Worm (Caenorhabditis elegans) whole organism, L2 larva: Measurements from ENCODE around the gene amt-4.

Source experiments
- C34F6.9 ChIP-seq: fragments of 150-350 bp; optimal IDR thresholded peaks from 2 replicates; lab custom pipeline; 2014; ENCODE audit warnings: missing biosample characterization, missing genetic modification characterization
- F13H6.1 ChIP-seq: sonication (generic microtip); optimal IDR thresholded peaks from 2 replicates; lab custom pipeline; 2016; ENCODE audit warnings: missing genetic modification characterization, missing compliant biosample characterization
- Y55F3AM.14 ChIP-seq: fragments of 200-800 bp; sonication (Bioruptor generic); optimal IDR thresholded peaks from 2 replicates; lab custom pipeline; 2018; ENCODE audit warnings: mild to moderate bottlenecking, missing genetic modification characterization, missing compliant biosample characterization
- ZK546.5 ChIP-seq: sonication (generic microtip); optimal IDR thresholded peaks from 2 replicates; lab custom pipeline; 2017; ENCODE audit warnings: missing biosample characterization, missing genetic modification characterization
- alr-1 ChIP-seq: fragments of 150-350 bp; optimal IDR thresholded peaks from 2 replicates; lab custom pipeline; 2014; ENCODE audit warnings: missing biosample characterization, missing genetic modification characterization
- aly-2 ChIP-seq: fragments of 150-350 bp; optimal IDR thresholded peaks from 2 replicates; lab custom pipeline; 2014; ENCODE audit warnings: missing biosample characterization, missing genetic modification characterization
- ama-1 ChIP-seq: fragments of 150-350 bp; optimal IDR thresholded peaks from 2 replicates; lab custom pipeline; 2018; ENCODE audit warnings: inconsistent platforms
- blmp-1 ChIP-seq: sonication (generic microtip); optimal IDR thresholded peaks from 2 replicates; lab custom pipeline; 2017; ENCODE audit warnings: missing genetic modification characterization, mild to moderate bottlenecking, missing compliant biosample characterization, antibody characterized with exemption, moderate library complexity; ENCODE audit not compliant: insufficient read depth
- ceh-16 ChIP-seq: fragments of 150-350 bp; optimal IDR thresholded peaks from 2 replicates; lab custom pipeline; 2014; ENCODE audit warnings: missing biosample characterization, missing genetic modification characterization
- crh-2 ChIP-seq: sonication (generic microtip); optimal IDR thresholded peaks from 2 replicates; lab custom pipeline; 2017; ENCODE audit warnings: missing biosample characterization, missing genetic modification characterization
- dmd-4 ChIP-seq: sonication (generic microtip); optimal IDR thresholded peaks from 2 replicates; lab custom pipeline; 2017; ENCODE audit warnings: missing biosample characterization, missing genetic modification characterization
- egl-27 ChIP-seq: sonication (generic microtip); optimal IDR thresholded peaks from 3 replicates; lab custom pipeline; 2017; ENCODE audit warnings: missing biosample characterization, missing genetic modification reagents, missing genetic modification characterization
- elt-1 ChIP-seq: fragments of 150-350 bp; optimal IDR thresholded peaks from 2 replicates; lab custom pipeline; 2014; ENCODE audit warnings: missing biosample characterization, missing genetic modification characterization
- elt-3 ChIP-seq: sonication (generic microtip); optimal IDR thresholded peaks from 2 replicates; lab custom pipeline; 2017; ENCODE audit warnings: missing biosample characterization, missing genetic modification characterization
- fos-1 ChIP-seq: fragments of 150-350 bp; optimal IDR thresholded peaks from 2 replicates; lab custom pipeline; 2014; ENCODE audit warnings: missing biosample characterization, missing genetic modification characterization
- gmeb-1 ChIP-seq: fragments of 150-350 bp; optimal IDR thresholded peaks from 2 replicates; lab custom pipeline; 2014; ENCODE audit warnings: missing biosample characterization, missing genetic modification characterization
- lin-13 ChIP-seq: fragments of 150-350 bp; optimal IDR thresholded peaks from 2 replicates; lab custom pipeline; 2014; ENCODE audit warnings: missing biosample characterization, missing genetic modification reagents, missing genetic modification characterization
- lin-39 ChIP-seq: fragments of 150-350 bp; optimal IDR thresholded peaks from 2 replicates; lab custom pipeline; 2014; ENCODE audit warnings: missing biosample characterization, missing genetic modification reagents, missing genetic modification characterization
- lsy-2 ChIP-seq, 2 experiments: fragments of 150-350 bp in 1 of 2; sonication (generic microtip) in 1 of 2; optimal IDR thresholded peaks; 2 replicates each; lab custom pipeline; 2014 to 2017; ENCODE audit warnings: missing biosample characterization in 2 of 2, missing genetic modification characterization in 2 of 2
- mab-5 ChIP-seq: fragments of 150-350 bp; optimal IDR thresholded peaks from 2 replicates; lab custom pipeline; 2014; ENCODE audit warnings: missing biosample characterization, missing genetic modification characterization
- mbf-1 ChIP-seq: sonication (generic microtip); optimal IDR thresholded peaks from 2 replicates; lab custom pipeline; 2017; ENCODE audit warnings: missing biosample characterization, missing genetic modification characterization
- mdl-1 ChIP-seq, 2 experiments: fragments of 150-350 bp in 1 of 2; sonication (generic microtip) in 1 of 2; optimal IDR thresholded peaks; 2 replicates each; lab custom pipeline; 2017; ENCODE audit warnings: missing biosample characterization in 2 of 2, missing genetic modification characterization in 2 of 2
- nhr-10 ChIP-seq: sonication (generic microtip); optimal IDR thresholded peaks from 2 replicates; lab custom pipeline; 2017; ENCODE audit warnings: missing biosample characterization, missing genetic modification characterization
- nhr-11 ChIP-seq: fragments of 150-350 bp; optimal IDR thresholded peaks from 2 replicates; lab custom pipeline; 2014; ENCODE audit warnings: missing biosample characterization, missing genetic modification characterization
- nhr-12 ChIP-seq: fragments of 150-350 bp; optimal IDR thresholded peaks from 2 replicates; lab custom pipeline; 2014; ENCODE audit warnings: missing biosample characterization, missing genetic modification characterization
- nhr-129 ChIP-seq: fragments of 150-350 bp; optimal IDR thresholded peaks from 2 replicates; lab custom pipeline; 2014; ENCODE audit warnings: missing biosample characterization, missing genetic modification characterization
- nhr-21 ChIP-seq: fragments of 150-350 bp; optimal IDR thresholded peaks from 2 replicates; lab custom pipeline; 2014; ENCODE audit warnings: missing biosample characterization, missing genetic modification characterization
- nhr-23 ChIP-seq: fragments of 150-350 bp; optimal IDR thresholded peaks from 2 replicates; lab custom pipeline; 2014; ENCODE audit warnings: missing biosample characterization, missing genetic modification reagents, missing genetic modification characterization
- nhr-25 ChIP-seq: fragments of 150-350 bp; sonication (generic microtip); optimal IDR thresholded peaks from 3 replicates; lab custom pipeline; 2014; ENCODE audit warnings: missing biosample characterization, missing genetic modification characterization
- nhr-6 ChIP-seq: fragments of 150-350 bp; optimal IDR thresholded peaks from 2 replicates; lab custom pipeline; 2014; ENCODE audit warnings: missing biosample characterization, missing genetic modification characterization
- peb-1 ChIP-seq: fragments of 150-350 bp; optimal IDR thresholded peaks from 2 replicates; lab custom pipeline; 2014; ENCODE audit warnings: missing biosample characterization, missing genetic modification characterization
- sem-4 ChIP-seq: fragments of 150-350 bp; optimal IDR thresholded peaks from 2 replicates; lab custom pipeline; 2014; ENCODE audit warnings: missing biosample characterization, missing genetic modification reagents, missing genetic modification characterization
- sma-3 ChIP-seq: sonication (generic microtip); optimal IDR thresholded peaks from 2 replicates; lab custom pipeline; 2016; ENCODE audit warnings: missing genetic modification reagents, missing genetic modification characterization, missing compliant biosample characterization
- sma-9 ChIP-seq, 2 experiments: fragments of 150-350 bp in 1 of 2; sonication (generic microtip) in 1 of 2; optimal IDR thresholded peaks; 2 replicates each; lab custom pipeline; 2014 to 2016; ENCODE audit warnings: missing genetic modification characterization in 2 of 2, mild to moderate bottlenecking in 1 of 2, missing biosample characterization in 1 of 2, missing compliant biosample characterization in 1 of 2, missing genetic modification reagents in 1 of 2, moderate library complexity in 1 of 2
- snpc-4 ChIP-seq: fragments of 150-350 bp; optimal IDR thresholded peaks from 2 replicates; lab custom pipeline; 2014; ENCODE audit warnings: missing biosample characterization, missing genetic modification characterization
- unc-39 ChIP-seq: fragments of 150-350 bp; optimal IDR thresholded peaks from 2 replicates; lab custom pipeline; 2014; ENCODE audit warnings: missing biosample characterization, missing genetic modification characterization
- unc-55 ChIP-seq: fragments of 150-350 bp; sonication (generic microtip); optimal IDR thresholded peaks from 3 replicates; lab custom pipeline; 2014; ENCODE audit warnings: missing biosample characterization, missing genetic modification reagents, missing genetic modification characterization
- unc-62 ChIP-seq: fragments of 150-350 bp; optimal IDR thresholded peaks from 2 replicates; lab custom pipeline; 2014; ENCODE audit warnings: missing biosample characterization, missing genetic modification reagents, missing genetic modification characterization
- zag-1 ChIP-seq: fragments of 150-350 bp; optimal IDR thresholded peaks from 2 replicates; lab custom pipeline; 2014; ENCODE audit warnings: missing biosample characterization, missing genetic modification characterization
- ztf-1 ChIP-seq: fragments of 200-800 bp; sonication (Bioruptor generic); conservative IDR thresholded peaks from 2 replicates; pipeline ENCODE4 v1.3.6; 2022; ENCODE audit warnings: missing genetic modification characterization, missing compliant biosample characterization
- ztf-11 ChIP-seq: sonication (generic microtip); optimal IDR thresholded peaks from 2 replicates; lab custom pipeline; 2017; ENCODE audit warnings: missing biosample characterization, missing genetic modification characterization

amt-4 gene

DNA sequence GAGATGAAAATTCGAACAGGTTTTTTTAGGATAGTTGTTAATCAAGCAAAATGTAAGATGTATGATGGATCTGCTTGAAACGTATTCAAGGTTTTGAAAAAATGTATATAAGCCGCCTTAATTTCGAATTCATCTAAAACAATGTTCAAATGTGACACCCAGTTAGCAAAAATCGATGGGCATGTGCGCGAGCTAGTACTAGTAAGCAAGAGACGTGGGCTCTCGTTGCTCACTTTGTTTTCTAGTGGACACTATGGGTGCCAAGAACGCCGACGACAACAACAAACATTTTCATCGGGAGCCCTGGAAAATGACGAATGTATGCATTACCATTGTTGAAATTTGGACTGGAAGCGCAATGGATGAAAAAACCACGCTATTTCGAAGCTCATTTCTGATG is 43.9 kb upstream of the amt-4 start:
- TF ChIP-seq lin-13 (GFP tag; lab: Kevin White, UChicago) = no peak
- TF ChIP-seq unc-55 (GFP tag; lab: Kevin White, UChicago) = peak; percentile 27
- TF ChIP-seq ztf-11 (tag; lab: Kevin White, UChicago) = no peak
- no peak for TF ChIP-seq F13H6.1 (tag; lab: Kevin White, UChicago)
- TF ChIP-seq mab-5 (tag; lab: Kevin White, UChicago) = no peak
- no peak for TF ChIP-seq egl-27
- no peak for TF ChIP-seq nhr-25 (tag; lab: Kevin White, UChicago)

DNA sequence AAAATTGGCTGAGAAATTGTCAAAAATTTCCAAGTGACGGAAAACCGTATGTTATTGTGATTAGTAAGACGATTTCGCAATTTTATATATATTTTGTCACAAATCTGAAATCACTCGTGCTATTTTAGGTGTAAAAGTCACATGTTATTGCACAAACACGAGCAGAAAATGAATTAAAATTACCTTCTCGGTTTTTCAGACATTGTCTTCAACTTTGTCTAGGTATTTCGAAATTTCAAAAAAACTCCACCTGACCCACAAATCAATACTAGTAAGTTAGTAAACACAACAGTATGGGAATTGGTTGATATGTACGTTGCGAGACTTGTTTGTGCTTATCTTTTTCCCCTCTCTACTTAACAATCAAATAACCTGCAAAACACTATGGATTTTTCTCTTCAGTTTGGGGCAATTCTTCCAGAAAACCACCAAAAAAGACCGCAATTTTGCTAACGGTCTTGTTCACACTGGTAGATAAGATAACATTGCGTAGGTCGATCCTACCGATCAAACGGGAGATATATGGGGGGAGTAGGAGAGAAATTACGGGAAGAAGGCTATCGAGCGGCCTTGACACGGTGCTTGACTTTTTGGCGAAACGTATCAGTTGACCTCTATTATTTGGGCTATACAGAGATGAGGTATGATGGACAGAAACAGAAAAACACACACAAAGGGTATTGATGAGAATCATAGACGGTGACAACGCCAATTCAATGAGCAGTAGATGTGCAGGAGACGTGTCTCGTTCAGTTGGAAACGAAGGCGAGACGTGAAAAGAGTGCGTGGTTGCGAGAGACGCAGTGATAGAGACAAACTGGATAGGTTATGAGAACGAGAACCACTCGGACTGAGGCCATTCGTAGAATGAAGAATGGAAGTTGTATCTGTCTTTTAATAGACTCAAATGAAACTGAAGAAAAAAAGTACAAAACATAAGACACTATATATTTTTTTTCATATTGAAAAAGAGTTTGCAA is 43.0 kb upstream of the amt-4 start, which contains the start of gene C07A12.7:
C07A12.7 (minus strand) TSS at position 308 of the 980 bp plus-strand sequence.
- TF ChIP-seq dmd-4 (no peak), sem-4 (tag; lab: Kevin White, UChicago) (no peak), sma-3 (GFP tag; lab: Kevin White, UChicago) (peak; percentile 19), lsy-2 (tag; optimal IDR thresholded peaks at IDR 0.05; lab: Kevin White, UChicago) (peak in 1 of 2 experiments; percentile 9), nhr-21 (tag; lab: Kevin White, UChicago) (peak; percentile 48), sma-9 (GFP tag; optimal IDR thresholded peaks at IDR 0.05; lab: Kevin White, UChicago) (peak; percentile 28), sma-9 (tag; optimal IDR thresholded peaks at IDR 0.05; lab: Kevin White, UChicago) (no peak), nhr-25 (tag; lab: Kevin White, UChicago) (peak; percentile 27), peb-1 (tag; lab: Kevin White, UChicago) (no peak), Y55F3AM.14 (GFP tag; lab: Kevin White, UChicago) (no peak), nhr-10 (tag; lab: Kevin White, UChicago) (no peak), elt-1 (tag; lab: Kevin White, UChicago) (peak; percentile 52), nhr-23 (tag; lab: Kevin White, UChicago) (peak; percentile 76), ceh-16 (tag; lab: Kevin White, UChicago) (peak; percentile 28), unc-55 (GFP tag; lab: Kevin White, UChicago) (peak; percentile 40), nhr-129 (tag; lab: Kevin White, UChicago) (peak; percentile 49), C34F6.9 (peak; percentile 10)

DNA sequence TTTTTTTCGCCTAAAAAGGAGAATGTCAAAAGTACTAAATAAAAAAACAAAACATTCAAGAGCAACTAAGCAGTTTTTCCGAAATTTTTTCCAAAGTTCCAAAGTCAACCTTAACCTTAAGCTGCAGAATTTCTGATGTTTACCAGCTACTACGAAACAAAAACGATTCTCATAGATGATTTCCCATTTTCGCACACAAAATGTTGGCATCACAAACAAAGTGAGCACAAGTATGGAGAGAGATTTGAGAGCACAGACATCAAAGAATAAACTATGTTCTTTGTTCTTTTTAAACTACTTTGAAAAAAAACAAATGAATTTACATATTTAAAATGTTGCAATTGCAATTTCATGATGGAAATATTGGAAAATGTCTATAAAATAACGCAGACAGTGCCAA is 41.8 kb upstream of the amt-4 start:
- TF ChIP-seq gmeb-1 (tag; lab: Kevin White, UChicago) = no peak
- no peak for TF ChIP-seq nhr-6 (tag; lab: Kevin White, UChicago)
- TF ChIP-seq dmd-4 = no peak
- TF ChIP-seq crh-2 = no peak

DNA sequence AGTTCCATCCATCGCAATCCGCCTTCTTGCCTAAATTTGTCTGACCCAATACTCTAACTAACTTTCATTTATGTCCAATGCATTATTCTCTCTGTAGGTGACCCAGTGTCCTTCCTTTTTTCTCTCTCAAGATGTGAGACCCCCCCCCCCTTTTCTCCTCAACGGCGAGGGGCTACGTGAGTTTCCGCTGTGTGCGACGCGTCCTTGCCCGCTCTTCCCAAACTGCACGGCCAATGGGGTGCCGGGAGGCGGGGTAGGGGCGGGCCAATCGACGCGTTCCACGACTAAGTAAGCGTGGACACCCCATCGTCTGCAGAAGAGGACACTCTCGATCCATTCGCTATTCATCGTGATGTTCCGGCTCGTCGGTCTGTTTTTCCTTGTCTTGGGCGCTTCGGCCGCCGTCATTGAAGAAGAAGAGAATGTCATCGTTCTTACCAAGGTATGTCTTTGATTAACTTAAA is 41.2 kb upstream of the amt-4 start, which contains the start of gene pdi-2:
pdi-2 (plus strand) TSS at position 269 of the 464 bp plus-strand sequence.
- TF ChIP-seq nhr-21 (tag; lab: Kevin White, UChicago) = peak; percentile 80
- peak; percentile 68 for TF ChIP-seq gmeb-1 (tag; lab: Kevin White, UChicago)
- TF ChIP-seq nhr-129 (tag; lab: Kevin White, UChicago) = peak; percentile 68
- no peak for TF ChIP-seq ztf-1 (GFP tag; lab: Robert Waterston, UW)
- TF ChIP-seq mdl-1 (tag; optimal IDR thresholded peaks at IDR 0.05; lab: Kevin White, UChicago) = peak in 1 of 2 experiments; percentile 52
- peak; percentile 54 for TF ChIP-seq unc-55 (GFP tag; lab: Kevin White, UChicago)
- peak; percentile 94 for TF ChIP-seq crh-2
- no peak for TF ChIP-seq unc-62 (GFP tag; lab: Kevin White, UChicago)
- TF ChIP-seq ztf-11 (tag; lab: Kevin White, UChicago) = no peak
- TF ChIP-seq elt-3 (tag; lab: Kevin White, UChicago) = no peak
- no peak for TF ChIP-seq nhr-10 (tag; lab: Kevin White, UChicago)
- TF ChIP-seq ZK546.5 (tag; lab: Kevin White, UChicago) = peak; percentile 8
- peak; percentile 72 to 91 for TF ChIP-seq lsy-2 (tag; optimal IDR thresholded peaks at IDR 0.05; lab: Kevin White, UChicago)
- peak; percentile 41 for TF ChIP-seq mab-5 (tag; lab: Kevin White, UChicago)
- no peak for TF ChIP-seq snpc-4 (tag; lab: Kevin White, UChicago)
- peak; percentile 50 for TF ChIP-seq sem-4 (tag; lab: Kevin White, UChicago)
- TF ChIP-seq zag-1 (tag; lab: Kevin White, UChicago) = no peak
- no peak for TF ChIP-seq nhr-23 (tag; lab: Kevin White, UChicago)
- no peak for TF ChIP-seq dmd-4
- TF ChIP-seq ama-1 = peak; percentile 85
- peak; percentile 75 for TF ChIP-seq blmp-1 (tag; lab: Kevin White, UChicago)
- no peak for TF ChIP-seq lin-39
- peak; percentile 53 for TF ChIP-seq fos-1 (tag; lab: Kevin White, UChicago)
- no peak for TF ChIP-seq peb-1 (tag; lab: Kevin White, UChicago)
- peak; percentile 33 for TF ChIP-seq sma-9 (GFP tag; optimal IDR thresholded peaks at IDR 0.05; lab: Kevin White, UChicago)
- no peak for TF ChIP-seq sma-9 (tag; optimal IDR thresholded peaks at IDR 0.05; lab: Kevin White, UChicago)
- no peak for TF ChIP-seq nhr-11 (tag; lab: Kevin White, UChicago)
- TF ChIP-seq egl-27 = peak; percentile 71
- peak; percentile 89 for TF ChIP-seq ceh-16 (tag; lab: Kevin White, UChicago)
- TF ChIP-seq nhr-6 (tag; lab: Kevin White, UChicago) = no peak
- no peak for TF ChIP-seq aly-2 (tag; lab: Kevin White, UChicago)
- TF ChIP-seq nhr-12 (tag; lab: Kevin White, UChicago) = no peak
- no peak for TF ChIP-seq mbf-1
- peak; percentile 59 for TF ChIP-seq C34F6.9
- peak; percentile 72 for TF ChIP-seq F13H6.1 (tag; lab: Kevin White, UChicago)
- TF ChIP-seq alr-1 = no peak
- no peak for TF ChIP-seq unc-39 (tag; lab: Kevin White, UChicago)
